Worm (Caenorhabditis elegans): ENCODE data around the gene npr-20.

DNA sequence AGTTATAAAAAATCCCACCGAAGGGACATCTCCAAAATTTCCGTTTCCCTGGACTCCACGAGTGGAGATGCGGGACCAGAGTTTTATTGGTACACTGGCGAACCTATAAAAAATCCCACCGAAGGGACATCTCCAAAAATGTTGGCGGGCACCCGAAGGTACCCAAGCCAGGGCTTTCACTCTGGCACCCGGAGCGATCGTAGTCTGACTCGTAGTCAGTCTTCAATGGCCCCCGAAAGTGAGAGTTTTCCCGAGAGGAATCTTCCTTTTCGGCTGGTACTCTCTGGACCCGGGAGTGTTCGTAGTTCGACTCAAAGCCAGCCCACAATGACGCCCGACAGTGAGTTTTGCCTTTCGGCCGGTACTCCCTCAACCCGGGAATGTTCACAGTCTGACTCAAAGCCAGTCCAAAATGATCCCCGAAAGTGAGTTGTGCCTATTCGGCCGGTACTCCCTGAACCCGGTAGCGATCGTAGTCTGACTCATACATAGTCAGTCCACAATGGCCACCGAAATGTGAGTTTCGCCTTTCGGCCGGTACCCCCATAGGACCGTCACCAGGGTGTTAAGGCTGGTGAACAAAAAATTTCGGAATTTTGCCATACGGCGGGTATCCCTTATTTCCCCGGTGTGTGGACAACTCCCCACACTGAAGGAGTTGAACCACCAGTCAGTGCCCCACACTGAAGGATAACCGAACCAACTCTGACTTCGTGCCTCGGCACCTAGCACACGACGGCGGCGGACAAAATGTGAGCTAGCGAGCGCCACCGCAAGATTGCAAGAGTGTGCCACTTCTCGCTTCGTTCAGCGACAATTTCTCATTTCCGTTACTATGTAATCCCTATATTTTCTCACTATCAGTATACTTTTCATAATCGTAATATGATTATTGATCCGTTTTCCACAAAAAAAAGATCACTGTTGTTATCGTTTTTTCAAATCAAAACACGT, 12.3 kb upstream of the npr-20 start:
- TF ChIP-seq him-1 (tag; optimal IDR thresholded peaks at IDR 0.05) (no peak), dao-5 (tag; optimal IDR thresholded peaks at IDR 0.05) (no peak), W03F9.2 (tag; optimal IDR thresholded peaks at IDR 0.05) (no peak)
